Worm (Caenorhabditis elegans) whole organism, L4 larva: ENCODE results near the gene rmd-1.

Source experiments
- F26F4.8 ChIP-seq: fragments of 200-800 bp; sonication (Bioruptor generic); conservative IDR thresholded peaks from 2 replicates; pipeline ENCODE4 v1.3.6; 2022; ENCODE audit warnings: missing genetic modification characterization, missing compliant biosample characterization
- F44E2.7 ChIP-seq: fragments of 200-800 bp; sonication (Bioruptor generic); IDR thresholded peaks from 2 replicates; pipeline ENCODE4 v2.1.2; 2022; ENCODE audit warnings: missing genetic modification characterization, missing compliant biosample characterization
- F49E8.2 ChIP-seq: sonication (generic microtip); optimal IDR thresholded peaks from 2 replicates; lab custom pipeline; 2016; ENCODE audit warnings: missing compliant biosample characterization, mild to moderate bottlenecking, missing genetic modification characterization, borderline replicate concordance
- T20F7.1 ChIP-seq: fragments of 200-800 bp; sonication (Bioruptor generic); optimal IDR thresholded peaks from 2 replicates; lab custom pipeline; 2018; ENCODE audit warnings: mild to moderate bottlenecking, missing genetic modification characterization, missing compliant biosample characterization
- Y105C5A.15 ChIP-seq: fragments of 200-800 bp; sonication (Bioruptor generic); IDR thresholded peaks from 2 replicates; pipeline ENCODE4 v1.3.6; 2022; ENCODE audit warnings: missing genetic modification characterization, missing compliant biosample characterization
- Y75B8A.6 ChIP-seq: fragments of 200-800 bp; sonication (Bioruptor generic); IDR thresholded peaks from 2 replicates; pipeline ENCODE4 v1.3.6; 2022; ENCODE audit warnings: missing genetic modification reagents, missing genetic modification characterization, missing compliant biosample characterization
- ZK337.2 ChIP-seq: fragments of 200-800 bp; sonication (Bioruptor generic); IDR thresholded peaks from 2 replicates; pipeline ENCODE4 v1.3.6; 2022; ENCODE audit warnings: missing genetic modification reagents, missing genetic modification characterization, missing compliant biosample characterization
- ZK546.5 ChIP-seq, 2 experiments: sonication (generic microtip); optimal IDR thresholded peaks; 2 replicates each; lab custom pipeline; 2017; ENCODE audit warnings: missing biosample characterization in 2 of 2, missing genetic modification characterization in 2 of 2
- aha-1 ChIP-seq: fragments of 150-350 bp; peaks from one replicate; lab custom pipeline; 2014; ENCODE audit warnings: missing biosample characterization, missing genetic modification characterization
- ama-1 ChIP-seq: fragments of 150-350 bp; optimal IDR thresholded peaks from 2 replicates; lab custom pipeline; 2014; ENCODE audit warnings: inconsistent platforms, mixed read lengths
- arid-1 ChIP-seq: fragments of 200-800 bp; sonication (Bioruptor generic); conservative IDR thresholded peaks from 2 replicates; pipeline ENCODE4 v1.3.6; 2022; ENCODE audit warnings: missing genetic modification reagents, missing genetic modification characterization, missing compliant biosample characterization
- attf-4 ChIP-seq: sonication (generic microtip); optimal IDR thresholded peaks from 3 replicates; lab custom pipeline; 2017; ENCODE audit warnings: missing biosample characterization, missing genetic modification characterization
- ceh-62 ChIP-seq: sonication (generic microtip); optimal IDR thresholded peaks from 2 replicates; lab custom pipeline; 2017; ENCODE audit warnings: missing biosample characterization, missing genetic modification characterization
- ceh-82 ChIP-seq: sonication (generic microtip); optimal IDR thresholded peaks from 2 replicates; lab custom pipeline; 2017; ENCODE audit warnings: missing biosample characterization, missing genetic modification characterization
- daf-16 ChIP-seq, 3 experiments: sonication (generic microtip); optimal IDR thresholded peaks; 2 replicates each; lab custom pipeline; 2016 to 2017; ENCODE audit warnings: missing genetic modification characterization in 3 of 3, missing genetic modification reagents in 3 of 3, mild to moderate bottlenecking in 2 of 3, missing compliant biosample characterization in 2 of 3, missing biosample characterization in 1 of 3, moderate library complexity in 1 of 3
- dpl-1 ChIP-seq: fragments of 150-350 bp; optimal IDR thresholded peaks from 2 replicates; lab custom pipeline; 2014; ENCODE audit warnings: missing biosample characterization, missing genetic modification reagents, missing genetic modification characterization
- duxl-1 ChIP-seq: sonication (generic microtip); optimal IDR thresholded peaks from 2 replicates; lab custom pipeline; 2016; ENCODE audit warnings: mild to moderate bottlenecking, missing genetic modification characterization, moderate library complexity, missing compliant biosample characterization; ENCODE audit not compliant: poor library complexity
- dve-1 ChIP-seq: sonication (generic microtip); optimal IDR thresholded peaks from 2 replicates; lab custom pipeline; 2017; ENCODE audit warnings: antibody characterized with exemption, mild to moderate bottlenecking, missing genetic modification characterization, missing compliant biosample characterization; ENCODE audit not compliant: insufficient read depth
- egl-43 ChIP-seq: fragments of 200-800 bp; sonication (Bioruptor generic); IDR thresholded peaks from 2 replicates; pipeline ENCODE4 v1.3.6; 2022; ENCODE audit warnings: missing genetic modification reagents, missing genetic modification characterization, missing compliant biosample characterization
- fos-1 ChIP-seq: fragments of 150-350 bp; optimal IDR thresholded peaks from 2 replicates; lab custom pipeline; 2014; ENCODE audit warnings: missing biosample characterization, missing genetic modification characterization
- hif-1 ChIP-seq, 2 experiments: sonication (generic microtip); optimal IDR thresholded peaks; 2 replicates each; lab custom pipeline; 2016 to 2017; ENCODE audit warnings: missing compliant biosample characterization in 2 of 2, missing genetic modification characterization in 2 of 2, missing genetic modification reagents in 2 of 2, missing genotype in 2 of 2, mild to moderate bottlenecking in 1 of 2
- hlh-11 ChIP-seq: fragments of 200-800 bp; sonication (Bioruptor generic); optimal IDR thresholded peaks from 2 replicates; lab custom pipeline; 2018; ENCODE audit warnings: mild to moderate bottlenecking, missing genetic modification characterization, missing compliant biosample characterization
- hmg-1.1 ChIP-seq: fragments of 200-800 bp; sonication (Bioruptor generic); IDR thresholded peaks from 2 replicates; pipeline ENCODE4 v1.3.6; 2022; ENCODE audit warnings: missing genetic modification reagents, missing genetic modification characterization, missing compliant biosample characterization
- jun-1 ChIP-seq: fragments of 150-350 bp; optimal IDR thresholded peaks from 2 replicates; lab custom pipeline; 2014; ENCODE audit warnings: missing biosample characterization, missing genetic modification reagents, missing genetic modification characterization
- lim-7 ChIP-seq: fragments of 200-800 bp; sonication (Bioruptor generic); IDR thresholded peaks from 2 replicates; pipeline ENCODE4 v1.3.6; 2022; ENCODE audit warnings: missing genetic modification characterization, missing compliant biosample characterization
- lin-1 ChIP-seq: fragments of 200-800 bp; sonication (Bioruptor generic); IDR thresholded peaks from 2 replicates; pipeline ENCODE4 v1.3.6; 2022; ENCODE audit warnings: missing genetic modification reagents, missing genetic modification characterization, missing compliant biosample characterization
- lin-13 ChIP-seq: fragments of 150-350 bp; optimal IDR thresholded peaks from 2 replicates; lab custom pipeline; 2014; ENCODE audit warnings: missing biosample characterization, missing genetic modification reagents, missing genetic modification characterization
- lin-38 ChIP-seq: fragments of 200-800 bp; sonication (Bioruptor generic); IDR thresholded peaks from 2 replicates; pipeline ENCODE4 v1.3.6; 2022; ENCODE audit warnings: missing genetic modification reagents, missing genetic modification characterization, missing compliant biosample characterization
- lir-3 ChIP-seq: sonication (generic microtip); optimal IDR thresholded peaks from 2 replicates; lab custom pipeline; 2016; ENCODE audit warnings: mild to moderate bottlenecking, missing genetic modification characterization, missing compliant biosample characterization
- lsy-2 ChIP-seq, 2 experiments: fragments of 150-350 bp in 1 of 2; sonication (generic microtip) in 1 of 2; optimal IDR thresholded peaks; 2 replicates each; lab custom pipeline; 2014 to 2017; ENCODE audit warnings: missing biosample characterization in 2 of 2, missing genetic modification characterization in 2 of 2
- mdt-29 ChIP-seq: fragments of 200-800 bp; sonication (Bioruptor generic); IDR thresholded peaks from 2 replicates; pipeline ENCODE4 v1.3.6; 2022; ENCODE audit warnings: missing genetic modification reagents, missing genetic modification characterization, missing compliant biosample characterization
- mep-1 ChIP-seq: fragments of 150-350 bp; sonication (generic microtip); optimal IDR thresholded peaks from 3 replicates; lab custom pipeline; 2014; ENCODE audit warnings: missing biosample characterization, missing genetic modification characterization
- mxl-3 ChIP-seq: fragments of 200-800 bp; sonication (Bioruptor generic); optimal IDR thresholded peaks from 2 replicates; lab custom pipeline; 2018; ENCODE audit warnings: mild to moderate bottlenecking, missing genetic modification characterization, missing compliant biosample characterization
- nhr-10 ChIP-seq: fragments of 150-350 bp; optimal IDR thresholded peaks from 2 replicates; lab custom pipeline; 2014; ENCODE audit warnings: missing biosample characterization, missing genetic modification characterization
- nhr-11 ChIP-seq: fragments of 150-350 bp; optimal IDR thresholded peaks from 2 replicates; lab custom pipeline; 2014; ENCODE audit warnings: missing biosample characterization, missing genetic modification characterization
- nhr-28 ChIP-seq: fragments of 150-350 bp; optimal IDR thresholded peaks from 2 replicates; lab custom pipeline; 2014; ENCODE audit warnings: missing biosample characterization, missing genetic modification characterization
- nhr-41 ChIP-seq: fragments of 200-800 bp; sonication (Bioruptor generic); IDR thresholded peaks from 2 replicates; pipeline ENCODE4 v1.3.6; 2022; ENCODE audit warnings: missing genetic modification reagents, missing genetic modification characterization, missing compliant biosample characterization
- nhr-42 ChIP-seq: fragments of 200-800 bp; sonication (Bioruptor generic); IDR thresholded peaks from 2 replicates; pipeline ENCODE4 v1.3.6; 2022; ENCODE audit warnings: missing genetic modification characterization, missing compliant biosample characterization
- nhr-48 ChIP-seq: sonication (generic microtip); optimal IDR thresholded peaks from 2 replicates; lab custom pipeline; 2016; ENCODE audit warnings: mild to moderate bottlenecking, missing genetic modification characterization, missing compliant biosample characterization
- nhr-77 ChIP-seq: fragments of 150-350 bp; optimal IDR thresholded peaks from 2 replicates; lab custom pipeline; 2014; ENCODE audit warnings: missing biosample characterization, missing genetic modification characterization
- pha-4 ChIP-seq, 2 experiments: fragments of 150-350 bp in 1 of 2; fragments of 200-800 bp in 1 of 2; sonication (Bioruptor generic) in 1 of 2; IDR thresholded peaks in 1 of 2; optimal IDR thresholded peaks in 1 of 2; 2 replicates each; pipeline versions ENCODE4 v1.3.6 to Lab custom; 2014 to 2022; ENCODE audit warnings: missing genetic modification characterization in 2 of 2, missing genetic modification reagents in 2 of 2, missing biosample characterization in 1 of 2, missing compliant biosample characterization in 1 of 2
- snpc-1.2 ChIP-seq: fragments of 200-800 bp; sonication (Bioruptor generic); IDR thresholded peaks from 2 replicates; pipeline ENCODE4 v1.3.6; 2022; ENCODE audit warnings: missing genetic modification reagents, missing genetic modification characterization, missing compliant biosample characterization
- spr-3 ChIP-seq: fragments of 200-800 bp; sonication (Bioruptor generic); optimal IDR thresholded peaks from 2 replicates; lab custom pipeline; 2018; ENCODE audit warnings: mild to moderate bottlenecking, missing genetic modification characterization, missing compliant biosample characterization
- unc-130 ChIP-seq: sonication (generic microtip); optimal IDR thresholded peaks from 2 replicates; lab custom pipeline; 2016; ENCODE audit warnings: missing genetic modification reagents, missing genetic modification characterization, missing compliant biosample characterization
- unc-62 ChIP-seq, 3 experiments: fragments of 150-350 bp in 1 of 3; sonication (generic microtip); optimal IDR thresholded peaks in 2 of 3; peaks in 1 of 3; 1 replicate in 1 of 3; 2 replicates in 2 of 3; lab custom pipeline; 2014 to 2017; ENCODE audit warnings: missing biosample characterization in 3 of 3, missing genetic modification characterization in 3 of 3, missing genetic modification reagents in 3 of 3, missing genotype in 1 of 3
- vab-7 ChIP-seq: fragments of 200-800 bp; sonication (Bioruptor generic); IDR thresholded peaks from 2 replicates; pipeline ENCODE4 v1.3.6; 2022; ENCODE audit warnings: missing genetic modification reagents, missing genetic modification characterization, missing compliant biosample characterization
- zag-1 ChIP-seq: fragments of 150-350 bp; optimal IDR thresholded peaks from 2 replicates; lab custom pipeline; 2014; ENCODE audit warnings: missing biosample characterization, missing genetic modification characterization
- zfp-2 ChIP-seq: sonication (generic microtip); optimal IDR thresholded peaks from 2 replicates; lab custom pipeline; 2016; ENCODE audit warnings: mild to moderate bottlenecking, missing genetic modification characterization, missing compliant biosample characterization
- ztf-11 ChIP-seq: fragments of 150-350 bp; optimal IDR thresholded peaks from 2 replicates; lab custom pipeline; 2014; ENCODE audit warnings: missing biosample characterization, missing genetic modification characterization

Gene rmd-1

ce11 chrIII:9780665-9781304, 21.9 kb downstream of the rmd-1 start, which contains the start of gene vha-1 (continued):
- peak; percentile 91 to 96 for TF ChIP-seq lsy-2 (tag; optimal IDR thresholded peaks at IDR 0.05; lab: Kevin White, UChicago)
- TF ChIP-seq unc-130 (GFP tag; lab: Kevin White, UChicago), result peak; percentile 2
- peak; percentile 81 for TF ChIP-seq T20F7.1 (GFP tag; lab: Kevin White, UChicago)
- TF ChIP-seq lim-7 (GFP tag; lab: Robert Waterston, UW), result no peak
- TF ChIP-seq ZK337.2 (GFP tag; lab: Robert Waterston, UW), result no peak
- peak; percentile 80 for TF ChIP-seq lin-1 (GFP tag; lab: Robert Waterston, UW)
- peak; percentile 92 for TF ChIP-seq nhr-28 (tag; lab: Kevin White, UChicago)
- TF ChIP-seq ztf-11 (tag; lab: Kevin White, UChicago), result no peak
- peak; percentile 87 for TF ChIP-seq ama-1 (lab: Kevin White, UChicago)
- TF ChIP-seq dpl-1 (GFP tag; lab: Kevin White, UChicago), result peak; percentile 74
- TF ChIP-seq zag-1 (tag; lab: Kevin White, UChicago), result no peak
- no peak for TF ChIP-seq Y105C5A.15 (GFP tag; lab: Robert Waterston, UW)
- peak in 1 of 2 experiments; percentile 58 for TF ChIP-seq hif-1 (tag; optimal IDR thresholded peaks at IDR 0.05; lab: Kevin White, UChicago)
- TF ChIP-seq ZK546.5 (tag; optimal IDR thresholded peaks at IDR 0.05; lab: Kevin White, UChicago), result no peak
- TF ChIP-seq nhr-10, result peak; percentile 78
- peak; percentile 94 for TF ChIP-seq dve-1 (tag; lab: Kevin White, UChicago)
- TF ChIP-seq daf-16 (GFP tag; optimal IDR thresholded peaks at IDR 0.05; lab: Kevin White, UChicago), result no peak
- TF ChIP-seq daf-16 (tag; optimal IDR thresholded peaks at IDR 0.05; lab: Kevin White, UChicago), result peak; percentile 60
- TF ChIP-seq F44E2.7 (GFP tag; lab: Robert Waterston, UW), result no peak
- no peak for TF ChIP-seq spr-3
- no peak for TF ChIP-seq ceh-82 (tag; lab: Kevin White, UChicago)
- no peak for TF ChIP-seq lir-3
- peak; percentile 44 for TF ChIP-seq arid-1 (GFP tag; lab: Robert Waterston, UW)
- peak; percentile 86 for TF ChIP-seq mxl-3 (GFP tag; lab: Kevin White, UChicago)
- TF ChIP-seq vab-7 (GFP tag; lab: Robert Waterston, UW), result no peak
- peak; percentile 71 for TF ChIP-seq jun-1
- peak; percentile 60; the same call in 1 of the 2 replicates for TF ChIP-seq pha-4 (GFP tag; IDR thresholded peaks at IDR 0.05; lab: Robert Waterston, UW)
- TF ChIP-seq pha-4 (tag; optimal IDR thresholded peaks at IDR 0.05; lab: Kevin White, UChicago), result no peak
- no peak for TF ChIP-seq zfp-2 (tag; lab: Kevin White, UChicago)
- TF ChIP-seq unc-62 (GFP tag; optimal IDR thresholded peaks at IDR 0.05 in 1 of 2; lab: Kevin White, UChicago), result peak in 1 of 2 experiments; percentile 95
- no peak for TF ChIP-seq unc-62 (tag; optimal IDR thresholded peaks at IDR 0.05; lab: Kevin White, UChicago)
- TF ChIP-seq egl-43 (GFP tag; lab: Robert Waterston, UW), result 0 out of 2 replicates have a peak, but pooled peaks have one; percentile 29
- no peak for TF ChIP-seq ceh-62 (tag; lab: Kevin White, UChicago)
- TF ChIP-seq F26F4.8 (GFP tag; lab: Robert Waterston, UW), result no peak
- peak; percentile 77 for TF ChIP-seq hmg-1.1 (GFP tag; lab: Robert Waterston, UW)
- TF ChIP-seq nhr-48 (tag; lab: Kevin White, UChicago), result peak; percentile 40
- peak; percentile 48 for TF ChIP-seq aha-1 (tag; lab: Kevin White, UChicago)
- peak; percentile 25 for TF ChIP-seq fos-1 (tag; lab: Kevin White, UChicago)
- TF ChIP-seq attf-4, result no peak
- TF ChIP-seq snpc-1.2 (GFP tag; lab: Robert Waterston, UW), result no peak
- peak; percentile 80 for TF ChIP-seq nhr-11
- peak; percentile 92 for TF ChIP-seq mep-1 (tag; lab: Kevin White, UChicago)
- peak; percentile 97 for TF ChIP-seq lin-38
- TF ChIP-seq lin-13 (GFP tag; lab: Kevin White, UChicago), result peak; percentile 95
- peak; percentile 97 for TF ChIP-seq nhr-77 (tag; lab: Kevin White, UChicago)
- no peak; the same call in 1 of the 2 replicates for TF ChIP-seq nhr-42 (GFP tag; lab: Robert Waterston, UW)
- no peak for TF ChIP-seq Y75B8A.6 (GFP tag; lab: Robert Waterston, UW)
- no peak for TF ChIP-seq F49E8.2 (tag; lab: Kevin White, UChicago)
- TF ChIP-seq hlh-11 (tag; lab: Kevin White, UChicago), result peak; percentile 88
- no peak for TF ChIP-seq nhr-41 (GFP tag; lab: Robert Waterston, UW)
- no peak for TF ChIP-seq duxl-1 (tag; lab: Kevin White, UChicago)
- TF ChIP-seq mdt-29 (GFP tag; lab: Robert Waterston, UW), result peak; percentile 71; the same call in 1 of the 2 replicates
